Fruit fly (Drosophila melanogaster) whole organism, embryonic: ENCODE results near the gene ND-B14.5AL.

Source experiments
- ATbp ChIP-seq: fragments of 200-800 bp; sonication (Bioruptor generic); optimal IDR thresholded peaks from 2 replicates; lab custom pipeline; 2017; ENCODE audit warnings: missing biosample characterization, mild to moderate bottlenecking, missing genetic modification characterization, missing genetic modification reagents
- CG12219 ChIP-seq: fragments of 200-800 bp; sonication (Bioruptor generic); optimal IDR thresholded peaks from 3 replicates; lab custom pipeline; 2018; ENCODE audit warnings: missing biosample characterization, mild to moderate bottlenecking, missing genetic modification characterization
- CG14667 ChIP-seq: fragments of 200-800 bp; sonication (Bioruptor generic); IDR thresholded peaks from 2 replicates; pipeline ENCODE4 v1.3.6; 2022; ENCODE audit warnings: missing biosample characterization, missing genetic modification characterization
- CG2889 ChIP-seq: fragments of 200-800 bp; sonication (Bioruptor generic); IDR thresholded peaks from 3 replicates; pipeline ENCODE4 v1.3.6; 2022; ENCODE audit warnings: missing biosample characterization, missing genetic modification characterization
- CG30020 ChIP-seq: fragments of 200-800 bp; optimal IDR thresholded peaks from 2 replicates; lab custom pipeline; 2019; ENCODE audit warnings: missing biosample characterization, mild to moderate bottlenecking, missing genetic modification characterization, moderate library complexity
- CG33557 ChIP-seq: fragments of 200-800 bp; sonication (Bioruptor generic); optimal IDR thresholded peaks from 2 replicates; lab custom pipeline; 2019; ENCODE audit warnings: missing biosample characterization, mild to moderate bottlenecking, missing genetic modification characterization, moderate library complexity
- CG5953 ChIP-seq: fragments of 200-800 bp; sonication (Bioruptor generic); IDR thresholded peaks from 2 replicates; pipeline ENCODE4 v1.3.6; 2022; ENCODE audit warnings: missing biosample characterization, missing genetic modification characterization
- CG7372 ChIP-seq: fragments of 200-800 bp; sonication (Bioruptor generic); IDR thresholded peaks from 2 replicates; pipeline ENCODE4 v1.3.6; 2022; ENCODE audit warnings: missing biosample characterization, missing genetic modification characterization
- CG7963 ChIP-seq: fragments of 200-800 bp; sonication (Bioruptor generic); IDR thresholded peaks from 3 replicates; pipeline ENCODE4 v1.3.6; 2022; ENCODE audit warnings: missing biosample characterization, missing genetic modification characterization; ENCODE audit not compliant: partially characterized antibody
- CG8765 ChIP-seq: fragments of 200-800 bp; sonication (Bioruptor generic); IDR thresholded peaks from 2 replicates; pipeline ENCODE4 v1.3.6; 2022; ENCODE audit warnings: missing biosample characterization, missing genetic modification characterization
- CG9797 ChIP-seq: fragments of 200-800 bp; sonication (Bioruptor generic); optimal IDR thresholded peaks from 3 replicates; lab custom pipeline; 2018; ENCODE audit warnings: missing biosample characterization, mild to moderate bottlenecking, missing genetic modification characterization
- D19A ChIP-seq: fragments of 200-800 bp; optimal IDR thresholded peaks from 3 replicates; lab custom pipeline; 2019; ENCODE audit warnings: missing biosample characterization, mild to moderate bottlenecking, missing genetic modification characterization, moderate library complexity
- Ets97D ChIP-seq: fragments of 200-800 bp; sonication (Bioruptor generic); optimal IDR thresholded peaks from 3 replicates; lab custom pipeline; 2016; ENCODE audit warnings: missing biosample characterization, missing genetic modification characterization
- Fer1 ChIP-seq: fragments of 200-800 bp; sonication (Bioruptor generic); optimal IDR thresholded peaks from 2 replicates; lab custom pipeline; 2017; ENCODE audit warnings: missing biosample characterization, mild to moderate bottlenecking, missing genetic modification characterization
- Fer2 ChIP-seq: fragments of 200-800 bp; sonication (Bioruptor generic); optimal IDR thresholded peaks from 2 replicates; lab custom pipeline; 2018; ENCODE audit warnings: missing biosample characterization, mild to moderate bottlenecking, missing genetic modification characterization, moderate library complexity
- Gsc ChIP-seq: fragments of 200-800 bp; sonication (Bioruptor generic); IDR thresholded peaks from 2 replicates; pipeline ENCODE4 v1.3.6; 2022; ENCODE audit warnings: missing biosample characterization, missing genetic modification characterization
- MBD-R2 ChIP-seq: fragments of 200-800 bp; sonication (Bioruptor generic); IDR thresholded peaks from 2 replicates; pipeline ENCODE4 v1.3.6; 2022; ENCODE audit warnings: missing biosample characterization, missing genetic modification characterization
- Mrtf ChIP-seq: fragments of 200-800 bp; sonication (Bioruptor generic); IDR thresholded peaks from 3 replicates; pipeline ENCODE4 v1.3.6; 2022; ENCODE audit warnings: missing biosample characterization, missing genetic modification characterization
- NC2β ChIP-seq: fragments of 200-800 bp; sonication (Bioruptor generic); optimal IDR thresholded peaks from 2 replicates; lab custom pipeline; 2016; ENCODE audit warnings: missing biosample characterization, missing genetic modification characterization
- Oli ChIP-seq: fragments of 200-800 bp; sonication (Bioruptor generic); optimal IDR thresholded peaks from 2 replicates; lab custom pipeline; 2018; ENCODE audit warnings: missing biosample characterization, mild to moderate bottlenecking, missing genetic modification characterization, moderate library complexity
- Side ChIP-seq: fragments of 200-800 bp; sonication (Bioruptor generic); optimal IDR thresholded peaks from 2 replicates; lab custom pipeline; 2016; ENCODE audit warnings: missing biosample characterization, missing genetic modification characterization
- TFAM ChIP-seq: fragments of 200-800 bp; sonication (Bioruptor generic); optimal IDR thresholded peaks from 2 replicates; lab custom pipeline; 2017; ENCODE audit warnings: missing biosample characterization, missing genetic modification characterization, inconsistent platforms
- ap ChIP-seq: fragments of 200-800 bp; sonication (Bioruptor generic); IDR thresholded peaks from 2 replicates; pipeline ENCODE4 v1.3.6; 2022; ENCODE audit warnings: missing biosample characterization, missing genetic modification characterization
- bab2 ChIP-seq: fragments of 200-800 bp; sonication (Bioruptor generic); optimal IDR thresholded peaks from 2 replicates; lab custom pipeline; 2016; ENCODE audit warnings: missing biosample characterization, missing genetic modification characterization
- da ChIP-seq: fragments of 200-800 bp; sonication (Bioruptor generic); optimal IDR thresholded peaks from 2 replicates; lab custom pipeline; 2016; ENCODE audit warnings: missing biosample characterization, missing genetic modification characterization
- dmrt99B ChIP-seq: fragments of 200-800 bp; sonication (Bioruptor generic); optimal IDR thresholded peaks from 2 replicates; lab custom pipeline; 2018; ENCODE audit warnings: missing biosample characterization, mild to moderate bottlenecking, missing genetic modification characterization, moderate library complexity
- ewg ChIP-seq: fragments of 200-800 bp; sonication (Bioruptor generic); optimal IDR thresholded peaks from 3 replicates; lab custom pipeline; 2017; ENCODE audit warnings: mild to moderate bottlenecking, missing biosample characterization, missing genetic modification reagents, missing genetic modification characterization
- exex ChIP-seq: fragments of 200-800 bp; sonication (Bioruptor generic); optimal IDR thresholded peaks from 4 replicates; lab custom pipeline; 2018; ENCODE audit warnings: missing biosample characterization, mild to moderate bottlenecking, missing genetic modification characterization, moderate library complexity
- gro ChIP-seq: fragments of 200-800 bp; sonication (Bioruptor generic); optimal IDR thresholded peaks from 2 replicates; lab custom pipeline; 2016; ENCODE audit warnings: missing biosample characterization, missing genetic modification characterization
- gsb ChIP-seq: fragments of 200-800 bp; sonication (Bioruptor generic); IDR thresholded peaks from 2 replicates; pipeline ENCODE4 v1.3.6; 2022; ENCODE audit warnings: missing biosample characterization, missing genetic modification characterization
- ind ChIP-seq: fragments of 200-800 bp; sonication (Bioruptor generic); optimal IDR thresholded peaks from 3 replicates; lab custom pipeline; 2016; ENCODE audit warnings: missing biosample characterization, missing genetic modification characterization
- kni ChIP-seq: fragments of 200-800 bp; sonication (Bioruptor generic); optimal IDR thresholded peaks from 3 replicates; lab custom pipeline; 2017; ENCODE audit warnings: mild to moderate bottlenecking, missing biosample characterization, missing genetic modification reagents, missing genetic modification characterization
- luna ChIP-seq: fragments of 200-800 bp; sonication (Bioruptor generic); optimal IDR thresholded peaks from 2 replicates; lab custom pipeline; 2016; ENCODE audit warnings: missing biosample characterization, missing genetic modification characterization
- tll ChIP-seq, 2 experiments: fragments of 200-800 bp in 1 of 2; fragments of >200 bp in 1 of 2; sonication (Bioruptor generic) in 1 of 2; optimal IDR thresholded peaks; 2 replicates each; lab custom pipeline; 2017 to 2019; ENCODE audit warnings: missing biosample characterization in 2 of 2, missing genetic modification characterization in 2 of 2, mild to moderate bottlenecking in 1 of 2, moderate library complexity in 1 of 2
- unc-4 ChIP-seq: fragments of 200-800 bp; sonication (Bioruptor generic); IDR thresholded peaks from 2 replicates; pipeline ENCODE4 v1.3.6; 2022; ENCODE audit warnings: missing biosample characterization, missing genetic modification characterization; ENCODE audit not compliant: partially characterized antibody
- wor ChIP-seq: fragments of 200-800 bp; sonication (Bioruptor generic); IDR thresholded peaks from 2 replicates; pipeline ENCODE4 v1.3.6; 2022; ENCODE audit warnings: missing biosample characterization, missing genetic modification characterization

ND-B14.5AL gene

dm6 chr3L:22642276-22642900, 36.2 kb downstream of the ND-B14.5AL start (continued):
- TF ChIP-seq tll (GFP tag; optimal IDR thresholded peaks at IDR 0.05; lab: Kevin White, UChicago) (peak in 1 of 2 experiments; percentile 41), TFAM (GFP tag; lab: Kevin White, UChicago) (no peak), NC2β (GFP tag; lab: Kevin White, UChicago) (no peak), Fer2 (no peak), ewg (peak; percentile 70)

- TF ChIP-seq MBD-R2 (GFP tag; lab: Robert Waterston, UW) = no peak
- TF ChIP-seq ap (GFP tag; lab: Robert Waterston, UW) = no peak
- no peak for TF ChIP-seq CG5953 (GFP tag; lab: Robert Waterston, UW)
- no peak for TF ChIP-seq Mrtf (GFP tag; lab: Robert Waterston, UW)
- TF ChIP-seq ATbp (GFP tag; lab: Kevin White, UChicago) = no peak
- no peak for TF ChIP-seq gsb (GFP tag; lab: Robert Waterston, UW)
- TF ChIP-seq CG33557 (GFP tag; lab: Kevin White, UChicago) = no peak
- no peak for TF ChIP-seq CG2889 (GFP tag; lab: Robert Waterston, UW)
- no peak for TF ChIP-seq Gsc (GFP tag; lab: Robert Waterston, UW)
- no peak for TF ChIP-seq Oli (tag; lab: Kevin White, UChicago)
- TF ChIP-seq CG30020 (tag; lab: Kevin White, UChicago) = no peak
- TF ChIP-seq Fer1 (GFP tag; lab: Kevin White, UChicago) = no peak
- no peak for TF ChIP-seq bab2 (GFP tag; lab: Kevin White, UChicago)
- TF ChIP-seq ind (GFP tag; lab: Kevin White, UChicago) = no peak
- TF ChIP-seq, all 482 proteins: peak for 0
Measured at dm6 chr3L:22645327-22645726, 39.2 kb downstream of the ND-B14.5AL start, which contains the start of gene CG33766. Gene CG33766 (plus strand): TSS chr3L:22645627.

- TF ChIP-seq CG7372 (no peak), Ets97D (GFP tag; lab: Kevin White, UChicago) (no peak)
Measured at dm6 chr3L:22646007-22646406, 39.8 kb downstream of the ND-B14.5AL start, which contains the start of gene CG33767. Gene CG33767 (plus strand): TSS chr3L:22646307.

- no peak for TF ChIP-seq wor (GFP tag; lab: Robert Waterston, UW)
- no peak for TF ChIP-seq unc-4 (GFP tag; lab: Robert Waterston, UW)
- no peak for TF ChIP-seq D19A (tag; lab: Kevin White, UChicago)
- TF ChIP-seq gro = no peak
- no peak for TF ChIP-seq kni
Measured at dm6 chr3L:22646863-22647262, 40.7 kb downstream of the ND-B14.5AL start, which contains the start of gene CG33768. Gene CG33768 (plus strand): TSS chr3L:22647163.

dm6 chr3L:22647627-22648026, 41.5 kb downstream of the ND-B14.5AL start, which contains the start of gene CG33769:
Gene CG33769 (plus strand): TSS chr3L:22647927.
- TF ChIP-seq CG8765 (GFP tag; lab: Robert Waterston, UW) (no peak), CG7963 (GFP tag; lab: Robert Waterston, UW) (no peak), luna (GFP tag; lab: Kevin White, UChicago) (no peak), exex (tag; lab: Kevin White, UChicago) (no peak), D19A (tag; lab: Kevin White, UChicago) (no peak), da (no peak), CG9797 (GFP tag; lab: Kevin White, UChicago) (no peak), CG12219 (no peak), Side (GFP tag; lab: Kevin White, UChicago) (no peak), dmrt99B (no peak), CG14667 (GFP tag; lab: Robert Waterston, UW) (no peak)
